Fruit fly (Drosophila melanogaster) whole organism, prepupa: ENCODE data around the gene CG33771.
A peak's percentile ranks its signal among the peaks of the same experiment; 100 is the strongest.
"Not testable (repeated sequence)": the region's sequence is repeated elsewhere in the genome, so short reads cannot be mapped to it uniquely, and the experiment has no call there.

Experiments
- CG3032 ChIP-seq: fragments of 200-800 bp; optimal IDR thresholded peaks from 2 replicates; lab custom pipeline; 2019; ENCODE audit warnings: missing biosample characterization, mild to moderate bottlenecking, missing genetic modification characterization, moderate library complexity
- CG8119 ChIP-seq: fragments of 200-800 bp; sonication (Bioruptor generic); IDR thresholded peaks from 3 replicates; pipeline ENCODE4 v1.3.6; 2022; ENCODE audit warnings: missing biosample characterization, missing genetic modification characterization
- CG8632 ChIP-seq: fragments of 200-800 bp; sonication (Bioruptor generic); optimal IDR thresholded peaks from 3 replicates; lab custom pipeline; 2016; ENCODE audit warnings: missing biosample characterization, missing genetic modification characterization
- Sox14 ChIP-seq: fragments of 200-800 bp; sonication (Bioruptor generic); optimal IDR thresholded peaks from 3 replicates; lab custom pipeline; 2016; ENCODE audit warnings: missing biosample characterization, missing genetic modification characterization
- acj6 ChIP-seq: fragments of 200-800 bp; sonication (Bioruptor generic); optimal IDR thresholded peaks from 3 replicates; lab custom pipeline; 2016; ENCODE audit warnings: missing biosample characterization, missing genetic modification characterization
- cyc ChIP-seq: fragments of 200-800 bp; sonication (Bioruptor generic); optimal IDR thresholded peaks from 3 replicates; lab custom pipeline; 2016; ENCODE audit warnings: missing biosample characterization, missing genetic modification characterization
- fkh ChIP-seq: fragments of 200-800 bp; sonication (Bioruptor generic); optimal IDR thresholded peaks from 3 replicates; lab custom pipeline; 2017; ENCODE audit warnings: missing biosample characterization, mild to moderate bottlenecking, missing genetic modification characterization, moderate library complexity

CG33771 gene

dm6 chr3L:22696930-22697329 lies 47.7 kb downstream of the CG33771 start, which contains the start of gene CG32453:
CG32453 (plus strand) TSS chr3L:22697230.
- not testable (repeated sequence) for TF ChIP-seq CG8119 (GFP tag; lab: Robert Waterston, UW); CG8632 (GFP tag; lab: Kevin White, UChicago); CG3032 (tag; lab: Kevin White, UChicago)
- TF ChIP-seq, all 60 proteins: peak for 0; not testable (repeated sequence) for 60

dm6 chr3L:22699133-22699532 lies 49.9 kb downstream of the CG33771 start, which contains the start of gene CG45116:
CG45116 (plus strand) TSS chr3L:22699433.
- no peak for TF ChIP-seq Sox14
- no peak for TF ChIP-seq cyc (GFP tag; lab: Kevin White, UChicago)
- peak; percentile 46 for TF ChIP-seq fkh (GFP tag; lab: Kevin White, UChicago)
- no peak for TF ChIP-seq acj6
